Fruit fly (Drosophila melanogaster): Measurements from ENCODE around the gene wac.

wac gene

dm6 chr3L:223019-223902 is 34.7 kb upstream of the wac start, which contains the start of the genes pyx and CG33229:
Gene pyx, minus strand, starts transcription at chr3L:223069.
Gene CG33229, plus strand, starts transcription at chr3L:223852.
- TF ChIP-seq Pif1A (GFP tag; optimal IDR thresholded peaks at IDR 0.05) (peak; percentile 66), Snoo (tag; optimal IDR thresholded peaks at IDR 0.05) (peak; percentile 67), CG17806 (tag; optimal IDR thresholded peaks at IDR 0.05) (peak; percentile 68), Pif1B (GFP tag; optimal IDR thresholded peaks at IDR 0.05) (no peak), Ets98B (GFP tag; IDR thresholded peaks at IDR 0.05) (peak; percentile 73), CG14655 (GFP tag; optimal IDR thresholded peaks at IDR 0.05) (peak; percentile 88), rn (GFP tag; IDR thresholded peaks at IDR 0.05) (peak; percentile 36; the same call in 1 of the 2 replicates), CG13204 (GFP tag; optimal IDR thresholded peaks at IDR 0.05) (no peak), CG32121 (GFP tag; IDR thresholded peaks at IDR 0.05) (peak; percentile 81), CG8159 (tag; optimal IDR thresholded peaks at IDR 0.05) (peak; percentile 81), CG15710 (tag; optimal IDR thresholded peaks at IDR 0.05) (peak; percentile 76), CG9948 (tag; optimal IDR thresholded peaks at IDR 0.05) (peak; percentile 74), CG34367 (tag; optimal IDR thresholded peaks at IDR 0.05) (peak; percentile 70), CG4496 (GFP tag; IDR thresholded peaks at IDR 0.05) (peak; percentile 73; the same call in 2 of the 3 replicates), fd96Ca (GFP tag; IDR thresholded peaks at IDR 0.05) (peak; percentile 85), CG10348 (GFP tag; IDR thresholded peaks at IDR 0.05) (no peak; the same call in none of the 2 replicates), CG12605 (GFP tag; IDR thresholded peaks at IDR 0.05) (peak; percentile 57; the same call in 1 of the 2 replicates), CG8301 (tag; optimal IDR thresholded peaks at IDR 0.05) (peak; percentile 78), EcR (GFP tag; optimal IDR thresholded peaks at IDR 0.05) (no peak), gl (tag; optimal IDR thresholded peaks at IDR 0.05) (no peak), D1 (tag; optimal IDR thresholded peaks at IDR 0.05) (no peak)

DNA sequence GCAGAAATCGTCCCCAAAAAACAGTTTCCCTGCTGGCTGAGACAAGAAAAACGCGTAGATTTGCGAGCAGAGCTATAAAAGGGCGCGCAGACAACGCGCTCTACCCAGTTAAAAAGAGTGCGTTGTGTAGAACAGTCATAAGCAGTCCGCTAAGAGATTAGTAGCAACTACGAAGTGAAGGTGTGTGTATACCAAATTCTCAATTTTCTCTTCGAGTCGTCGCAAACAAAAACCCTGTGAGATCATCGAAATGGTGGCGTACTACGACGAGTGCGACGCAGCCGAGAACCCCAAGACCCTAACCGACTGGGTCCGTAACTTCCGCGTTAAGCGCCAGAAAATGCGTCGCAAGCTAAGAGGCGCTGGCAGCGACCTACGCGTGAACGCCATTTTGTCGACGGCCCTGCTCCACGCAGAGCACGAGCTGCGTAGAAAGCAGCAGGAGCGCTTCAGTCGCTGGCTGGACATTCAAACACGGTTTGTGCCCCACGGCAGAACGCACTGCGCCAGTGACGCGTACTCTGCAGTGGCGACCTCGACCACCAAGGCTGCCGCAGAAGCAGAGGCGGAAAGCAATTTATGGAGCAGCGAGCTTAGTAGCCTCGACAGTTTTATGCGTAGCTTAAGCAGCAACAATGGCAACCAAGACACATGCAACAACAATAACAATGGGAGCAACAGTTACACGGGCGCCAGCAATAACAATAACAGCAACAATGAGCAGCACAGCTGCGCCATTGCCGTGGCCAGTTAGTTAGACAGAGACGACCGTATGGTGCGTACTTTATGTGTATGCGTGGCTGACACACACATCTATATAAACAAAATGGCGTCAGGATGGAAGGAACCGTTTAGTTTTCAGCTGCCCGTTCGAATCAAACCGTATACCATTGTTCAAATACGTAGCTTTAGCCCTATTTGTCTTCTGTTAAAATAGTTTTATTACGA is 33.7 kb upstream of the wac start:
- TF ChIP-seq Snoo (tag; optimal IDR thresholded peaks at IDR 0.05) (no peak), Pif1B (GFP tag; optimal IDR thresholded peaks at IDR 0.05) (no peak), CG12605 (GFP tag; IDR thresholded peaks at IDR 0.05) (peak; percentile 15; the same call in 1 of the 2 replicates), CG15710 (tag; optimal IDR thresholded peaks at IDR 0.05) (no peak), CG14655 (GFP tag; optimal IDR thresholded peaks at IDR 0.05) (no peak), Ets98B (GFP tag; IDR thresholded peaks at IDR 0.05) (no peak; the same call in 1 of the 2 replicates), CG8159 (tag; optimal IDR thresholded peaks at IDR 0.05) (peak; percentile 26), rn (GFP tag; IDR thresholded peaks at IDR 0.05) (no peak), CG4496 (GFP tag; IDR thresholded peaks at IDR 0.05) (peak; percentile 58), CG8301 (tag; optimal IDR thresholded peaks at IDR 0.05) (no peak), CG32121 (GFP tag; IDR thresholded peaks at IDR 0.05) (no peak), D1 (tag; optimal IDR thresholded peaks at IDR 0.05) (no peak), Pif1A (GFP tag; optimal IDR thresholded peaks at IDR 0.05) (no peak), CG34367 (tag; optimal IDR thresholded peaks at IDR 0.05) (no peak), fd96Ca (GFP tag; IDR thresholded peaks at IDR 0.05) (peak; percentile 56; the same call in 2 of the 3 replicates)

- TF ChIP-seq CG8301 (tag; optimal IDR thresholded peaks at IDR 0.05) (no peak), CG10348 (GFP tag; IDR thresholded peaks at IDR 0.05) (no peak), CG15710 (tag; optimal IDR thresholded peaks at IDR 0.05) (no peak), CG34367 (tag; optimal IDR thresholded peaks at IDR 0.05) (no peak), CG8159 (tag; optimal IDR thresholded peaks at IDR 0.05) (no peak), CG32121 (GFP tag; IDR thresholded peaks at IDR 0.05) (no peak), EcR (GFP tag; optimal IDR thresholded peaks at IDR 0.05) (no peak), CG9948 (tag; optimal IDR thresholded peaks at IDR 0.05) (no peak), Snoo (tag; optimal IDR thresholded peaks at IDR 0.05) (no peak), rn (GFP tag; IDR thresholded peaks at IDR 0.05) (no peak), Pif1A (GFP tag; optimal IDR thresholded peaks at IDR 0.05) (no peak), CG14655 (GFP tag; optimal IDR thresholded peaks at IDR 0.05) (no peak), CG12605 (GFP tag; IDR thresholded peaks at IDR 0.05) (no peak), gl (tag; optimal IDR thresholded peaks at IDR 0.05) (no peak)
Observed at dm6 chr3L:225120-225519, 32.9 kb upstream of the wac start.

DNA sequence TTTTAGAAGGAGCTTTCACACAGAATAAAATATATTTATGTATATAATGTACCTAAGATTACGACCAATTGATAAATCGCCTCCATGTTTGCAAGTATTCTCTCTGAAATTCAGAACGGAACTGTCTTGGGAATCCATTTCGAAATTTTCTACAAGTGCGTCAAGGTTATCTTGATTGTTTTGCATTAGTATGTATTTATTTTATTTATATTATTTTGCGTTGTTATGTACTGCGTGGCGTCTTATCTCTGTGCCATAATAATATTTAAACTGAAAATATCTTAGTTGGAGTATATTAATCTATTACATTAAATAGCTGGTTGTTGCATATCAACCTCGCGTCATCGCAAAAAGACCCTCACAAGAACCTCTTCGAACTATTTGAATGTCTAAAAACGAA is 26.5 kb upstream of the wac start, which contains the start of gene CG42846:
TSS of gene CG42846 (minus strand) at position 101 of the 400 bp plus-strand sequence.
- TF ChIP-seq CG8159 (tag; optimal IDR thresholded peaks at IDR 0.05) = no peak
- TF ChIP-seq CG32121 (GFP tag; IDR thresholded peaks at IDR 0.05) = no peak
- no peak for TF ChIP-seq fd96Ca (GFP tag; IDR thresholded peaks at IDR 0.05)
- no peak for TF ChIP-seq rn (GFP tag; IDR thresholded peaks at IDR 0.05)
- no peak for TF ChIP-seq CG12605 (GFP tag; IDR thresholded peaks at IDR 0.05)
- TF ChIP-seq Ets98B (GFP tag; IDR thresholded peaks at IDR 0.05) = no peak
- TF ChIP-seq Snoo (tag; optimal IDR thresholded peaks at IDR 0.05) = no peak
- no peak for TF ChIP-seq CG8301 (tag; optimal IDR thresholded peaks at IDR 0.05)

DNA sequence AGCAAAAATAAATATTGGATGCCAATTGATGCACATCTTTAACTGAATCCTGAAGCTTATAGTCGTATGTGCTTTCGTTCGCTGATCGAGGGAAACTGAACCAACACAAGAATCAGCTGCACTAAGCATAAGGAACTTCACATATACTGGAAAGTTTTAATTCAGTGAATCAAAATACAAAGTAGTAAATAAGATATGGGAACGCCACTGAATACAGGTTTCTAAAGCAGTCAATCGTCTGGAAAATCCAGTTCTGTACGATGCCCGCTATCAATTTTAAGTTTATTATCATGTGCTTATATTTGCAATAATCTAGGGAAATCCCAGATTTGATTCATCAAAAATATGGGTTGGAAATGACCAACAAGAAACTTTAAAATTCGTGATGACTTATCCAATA is 25.7 kb upstream of the wac start, which contains the start of gene CG34454:
TSS of gene CG34454 (minus strand) at position 84 of the 400 bp plus-strand sequence.
- TF ChIP-seq CG8301 (tag; optimal IDR thresholded peaks at IDR 0.05) = no peak
- no peak for TF ChIP-seq CG17806 (tag; optimal IDR thresholded peaks at IDR 0.05)
- TF ChIP-seq fd96Ca (GFP tag; IDR thresholded peaks at IDR 0.05) = no peak
- no peak for TF ChIP-seq CG34367 (tag; optimal IDR thresholded peaks at IDR 0.05)
- no peak for TF ChIP-seq CG15710 (tag; optimal IDR thresholded peaks at IDR 0.05)
- TF ChIP-seq CG4496 (GFP tag; IDR thresholded peaks at IDR 0.05) = no peak
